Worm (Caenorhabditis elegans) whole organism, midembryonic: ENCODE data around the gene F22E5.20.

Source experiments
- T22C8.4 ChIP-seq: fragments of 200-800 bp; sonication (Bioruptor generic); IDR thresholded peaks from 2 replicates; pipeline ENCODE4 v1.3.6; 2022; ENCODE audit warnings: missing genetic modification characterization, missing compliant biosample characterization
- ref-1 ChIP-seq: fragments of 200-800 bp; sonication (Bioruptor generic); conservative IDR thresholded peaks from 2 replicates; pipeline ENCODE4 v1.3.6; 2022; ENCODE audit warnings: missing genetic modification reagents, missing genetic modification characterization, missing compliant biosample characterization
- ztf-23 ChIP-seq: fragments of 200-800 bp; sonication (Bioruptor generic); IDR thresholded peaks from 2 replicates; pipeline ENCODE4 v1.3.6; 2022; ENCODE audit warnings: missing genetic modification reagents, missing genetic modification characterization, missing compliant biosample characterization

DNA sequence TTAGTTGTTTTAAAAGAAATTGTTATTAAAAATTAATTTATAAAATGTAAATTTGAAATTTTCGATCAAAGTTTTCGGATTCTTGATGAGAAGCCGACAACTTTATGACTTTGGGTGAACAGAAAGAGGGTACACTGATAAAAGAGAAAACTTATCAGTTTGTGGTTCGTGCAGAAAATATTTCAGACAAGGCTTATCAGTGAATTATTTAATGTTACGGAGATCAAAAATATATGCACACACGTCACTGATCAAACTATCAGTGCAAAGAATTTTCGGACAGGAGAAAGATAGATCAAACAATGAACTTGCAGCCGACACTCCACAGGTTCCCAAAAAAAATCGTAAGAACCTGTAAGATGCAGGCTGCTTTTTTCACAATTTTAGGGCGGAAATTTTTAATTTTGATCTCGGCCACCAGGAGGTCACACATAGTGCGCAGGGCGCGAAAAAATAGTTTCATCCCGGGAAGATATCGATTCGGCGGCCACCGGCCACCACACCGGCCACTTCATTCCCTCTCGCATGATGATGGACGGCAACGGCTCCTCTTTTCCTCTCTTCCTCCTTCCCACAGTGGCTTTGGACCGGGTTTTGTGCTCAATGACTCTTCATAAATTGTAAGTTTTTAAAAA lies 4.2 kb upstream of the F22E5.20 start, which contains the start of gene F22E5.17:
- TF ChIP-seq ztf-23 (GFP tag; lab: Robert Waterston, UW) = no peak
- no peak for TF ChIP-seq T22C8.4 (GFP tag; lab: Robert Waterston, UW)
- TF ChIP-seq ref-1 (GFP tag; lab: Robert Waterston, UW) = no peak
